Fruit fly (Drosophila melanogaster) whole organism, embryonic: ENCODE results near the gene CG45066.

Source experiments
- Asciz ChIP-seq: fragments of 200-800 bp; sonication (Bioruptor generic); optimal IDR thresholded peaks from 2 replicates; lab custom pipeline; 2017; ENCODE audit warnings: missing biosample characterization, mild to moderate bottlenecking, missing genetic modification characterization, missing genetic modification reagents
- B-H1 ChIP-seq: fragments of 200-800 bp; sonication (Bioruptor generic); IDR thresholded peaks from 3 replicates; pipeline ENCODE4 v1.3.6; 2022; ENCODE audit warnings: missing biosample characterization, missing genetic modification characterization
- Blimp-1 ChIP-seq: fragments of 200-800 bp; sonication (Bioruptor generic); optimal IDR thresholded peaks from 3 replicates; lab custom pipeline; 2018; ENCODE audit warnings: missing biosample characterization, missing genetic modification characterization, mild to moderate bottlenecking, moderate library complexity, missing genetic modification reagents
- CG10979 ChIP-seq: fragments of 200-800 bp; sonication (Bioruptor generic); optimal IDR thresholded peaks from 2 replicates; lab custom pipeline; 2018; ENCODE audit warnings: missing biosample characterization, mild to moderate bottlenecking, missing genetic modification characterization, moderate library complexity
- CG1233 ChIP-seq: fragments of 200-800 bp; sonication (Bioruptor generic); optimal IDR thresholded peaks from 4 replicates; lab custom pipeline; 2018; ENCODE audit warnings: missing biosample characterization, mild to moderate bottlenecking, missing genetic modification characterization
- CG14441 ChIP-seq: fragments of 200-800 bp; sonication (Bioruptor generic); IDR thresholded peaks from 2 replicates; pipeline ENCODE4 v1.3.6; 2022; ENCODE audit warnings: missing biosample characterization, missing genetic modification characterization
- CG15073 ChIP-seq: fragments of 200-800 bp; sonication (Bioruptor generic); optimal IDR thresholded peaks from 2 replicates; lab custom pipeline; 2016; ENCODE audit warnings: missing biosample characterization, missing genetic modification characterization
- CG18011 ChIP-seq: fragments of 200-800 bp; sonication (Bioruptor generic); optimal IDR thresholded peaks from 2 replicates; lab custom pipeline; 2017; ENCODE audit warnings: missing biosample characterization, missing genetic modification characterization, mild to moderate bottlenecking, moderate library complexity, missing genotype
- CG2875 ChIP-seq: fragments of 200-800 bp; sonication (Bioruptor generic); optimal IDR thresholded peaks from 2 replicates; lab custom pipeline; 2017; ENCODE audit warnings: missing biosample characterization, mild to moderate bottlenecking, missing genetic modification characterization, missing genetic modification reagents
- CG33557 ChIP-seq: fragments of 200-800 bp; sonication (Bioruptor generic); optimal IDR thresholded peaks from 2 replicates; lab custom pipeline; 2019; ENCODE audit warnings: missing biosample characterization, mild to moderate bottlenecking, missing genetic modification characterization, moderate library complexity
- CG34224 ChIP-seq: fragments of 200-800 bp; sonication (Bioruptor generic); IDR thresholded peaks from 3 replicates; pipeline ENCODE4 v1.3.6; 2022; ENCODE audit warnings: missing biosample characterization, missing genetic modification characterization; ENCODE audit not compliant: partially characterized antibody
- CG3838 ChIP-seq: fragments of 200-800 bp; sonication (Bioruptor generic); optimal IDR thresholded peaks from 3 replicates; lab custom pipeline; 2016; ENCODE audit warnings: missing biosample characterization, missing genetic modification characterization
- CG42726 ChIP-seq: fragments of 200-800 bp; sonication (Bioruptor generic); IDR thresholded peaks from 2 replicates; pipeline ENCODE4 v1.3.6; 2022; ENCODE audit warnings: missing biosample characterization, missing genetic modification characterization; ENCODE audit not compliant: partially characterized antibody
- CG4360 ChIP-seq: fragments of 200-800 bp; sonication (Bioruptor generic); IDR thresholded peaks from 2 replicates; pipeline ENCODE4 v1.3.6; 2022; ENCODE audit warnings: missing biosample characterization, missing genetic modification characterization
- CG4424 ChIP-seq: fragments of 200-800 bp; sonication (Bioruptor generic); optimal IDR thresholded peaks from 3 replicates; lab custom pipeline; 2016; ENCODE audit warnings: missing biosample characterization, missing genetic modification characterization
- CG4820 ChIP-seq: fragments of 200-800 bp; sonication (Bioruptor generic); optimal IDR thresholded peaks from 3 replicates; lab custom pipeline; 2016; ENCODE audit warnings: missing biosample characterization, missing genetic modification characterization
- CG6765 ChIP-seq: fragments of 200-800 bp; sonication (Bioruptor generic); optimal IDR thresholded peaks from 3 replicates; lab custom pipeline; 2017; ENCODE audit warnings: missing biosample characterization, mild to moderate bottlenecking, missing genetic modification characterization
- CG8478 ChIP-seq: fragments of >200 bp; optimal IDR thresholded peaks from 2 replicates; lab custom pipeline; 2018
- CG8944 ChIP-seq: fragments of 200-800 bp; sonication (Bioruptor generic); optimal IDR thresholded peaks from 3 replicates; lab custom pipeline; 2016; ENCODE audit warnings: missing biosample characterization, missing genetic modification characterization
- CG9609 ChIP-seq: fragments of 200-800 bp; sonication (Bioruptor generic); optimal IDR thresholded peaks from 3 replicates; lab custom pipeline; 2016; ENCODE audit warnings: missing biosample characterization, missing genetic modification characterization
- Deaf1 ChIP-seq: fragments of 200-800 bp; optimal IDR thresholded peaks from 3 replicates; lab custom pipeline; 2019; ENCODE audit warnings: missing biosample characterization, mild to moderate bottlenecking, missing genetic modification characterization, moderate library complexity
- E2f1 ChIP-seq: fragments of 200-800 bp; sonication (Bioruptor generic); IDR thresholded peaks from 2 replicates; pipeline ENCODE4 v1.3.6; 2022; ENCODE audit warnings: missing biosample characterization, missing genetic modification characterization
- ERR ChIP-seq: fragments of 200-800 bp; sonication (Bioruptor generic); optimal IDR thresholded peaks from 2 replicates; lab custom pipeline; 2016; ENCODE audit warnings: missing biosample characterization, missing genetic modification characterization
- Fer1 ChIP-seq: fragments of 200-800 bp; sonication (Bioruptor generic); optimal IDR thresholded peaks from 2 replicates; lab custom pipeline; 2017; ENCODE audit warnings: missing biosample characterization, mild to moderate bottlenecking, missing genetic modification characterization
- Fer3 ChIP-seq: fragments of 200-800 bp; sonication (Bioruptor generic); optimal IDR thresholded peaks from 2 replicates; lab custom pipeline; 2018; ENCODE audit warnings: missing biosample characterization, mild to moderate bottlenecking, missing genetic modification characterization, moderate library complexity
- H15 ChIP-seq: fragments of 200-800 bp; sonication (Bioruptor generic); IDR thresholded peaks from 3 replicates; pipeline ENCODE4 v1.3.6; 2022; ENCODE audit warnings: missing biosample characterization, missing genetic modification characterization
- HmgD ChIP-seq: fragments of 200-800 bp; sonication (Bioruptor generic); optimal IDR thresholded peaks from 3 replicates; lab custom pipeline; 2016; ENCODE audit warnings: missing biosample characterization, missing genetic modification characterization
- Jarid2 ChIP-seq: fragments of 200-800 bp; sonication (Bioruptor generic); optimal IDR thresholded peaks from 3 replicates; lab custom pipeline; 2017; ENCODE audit warnings: mild to moderate bottlenecking, missing biosample characterization, missing genetic modification reagents, missing genetic modification characterization
- Lpt ChIP-seq: fragments of >200 bp; optimal IDR thresholded peaks from 2 replicates; lab custom pipeline; 2018; ENCODE audit warnings: missing biosample characterization, missing genetic modification characterization
- Taf1 ChIP-seq: fragments of 200-800 bp; sonication (Bioruptor generic); IDR thresholded peaks from 2 replicates; pipeline ENCODE4 v1.3.6; 2022; ENCODE audit warnings: missing biosample characterization, missing genetic modification characterization
- Tbp ChIP-seq: fragments of >200 bp; optimal IDR thresholded peaks from 2 replicates; lab custom pipeline; 2018; ENCODE audit warnings: missing biosample characterization, missing genetic modification characterization
- ase ChIP-seq: fragments of 200-800 bp; sonication (Bioruptor generic); IDR thresholded peaks from 3 replicates; pipeline ENCODE4 v1.3.6; 2022; ENCODE audit warnings: missing biosample characterization, missing genetic modification characterization
- crol ChIP-seq: fragments of 200-800 bp; sonication (Bioruptor generic); IDR thresholded peaks from 2 replicates; pipeline ENCODE4 v1.3.6; 2022; ENCODE audit warnings: missing biosample characterization, missing genetic modification characterization
- dmrt99B ChIP-seq: fragments of 200-800 bp; sonication (Bioruptor generic); optimal IDR thresholded peaks from 2 replicates; lab custom pipeline; 2018; ENCODE audit warnings: missing biosample characterization, mild to moderate bottlenecking, missing genetic modification characterization, moderate library complexity
- en ChIP-seq: fragments of 200-800 bp; sonication (Bioruptor generic); optimal IDR thresholded peaks from 2 replicates; lab custom pipeline; 2016; ENCODE audit warnings: missing biosample characterization, missing genetic modification characterization
- fd96Cb ChIP-seq: fragments of 200-800 bp; sonication (Bioruptor generic); optimal IDR thresholded peaks from 2 replicates; lab custom pipeline; 2018; ENCODE audit warnings: missing biosample characterization, mild to moderate bottlenecking, missing genetic modification characterization, moderate library complexity
- fu2 ChIP-seq: fragments of 200-800 bp; sonication (Bioruptor generic); optimal IDR thresholded peaks from 2 replicates; lab custom pipeline; 2016; ENCODE audit warnings: missing biosample characterization, missing genetic modification characterization
- gce ChIP-seq: fragments of 200-800 bp; sonication (Bioruptor generic); IDR thresholded peaks from 3 replicates; pipeline ENCODE4 v1.3.6; 2022; ENCODE audit warnings: missing biosample characterization, missing genetic modification characterization
- hbn ChIP-seq: fragments of 200-800 bp; sonication (Bioruptor generic); IDR thresholded peaks from 2 replicates; pipeline ENCODE4 v1.3.6; 2022; ENCODE audit warnings: missing biosample characterization, missing genetic modification characterization; ENCODE audit not compliant: partially characterized antibody
- inv ChIP-seq: fragments of 200-800 bp; sonication (Bioruptor generic); IDR thresholded peaks from 2 replicates; pipeline ENCODE4 v1.3.6; 2022; ENCODE audit warnings: missing biosample characterization, missing genetic modification characterization; ENCODE audit not compliant: partially characterized antibody
- jigr1 ChIP-seq: fragments of 200-800 bp; sonication (Bioruptor generic); IDR thresholded peaks from 3 replicates; pipeline ENCODE4 v1.3.6; 2022; ENCODE audit warnings: missing biosample characterization, missing genetic modification characterization
- onecut ChIP-seq: fragments of 200-800 bp; sonication (Bioruptor generic); IDR thresholded peaks from 2 replicates; pipeline ENCODE4 v1.3.6; 2022; ENCODE audit warnings: missing biosample characterization, missing genetic modification characterization
- peb ChIP-seq: fragments of 200-800 bp; sonication (Bioruptor generic); IDR thresholded peaks from 2 replicates; pipeline ENCODE4 v1.3.6; 2022; ENCODE audit warnings: missing biosample characterization, missing genetic modification characterization
- pros ChIP-seq: fragments of 200-800 bp; sonication (Bioruptor generic); optimal IDR thresholded peaks from 3 replicates; lab custom pipeline; 2019; ENCODE audit warnings: missing biosample characterization, mild to moderate bottlenecking, missing genetic modification characterization, moderate library complexity
- salm ChIP-seq: fragments of 200-800 bp; sonication (Bioruptor generic); optimal IDR thresholded peaks from 2 replicates; lab custom pipeline; 2018; ENCODE audit warnings: missing biosample characterization, mild to moderate bottlenecking, missing genetic modification characterization
- sd ChIP-seq: fragments of 200-800 bp; sonication (Bioruptor generic); optimal IDR thresholded peaks from 3 replicates; lab custom pipeline; 2018; ENCODE audit warnings: missing biosample characterization, mild to moderate bottlenecking, missing genetic modification characterization, moderate library complexity
- shn ChIP-seq: fragments of 200-800 bp; sonication (Bioruptor generic); optimal IDR thresholded peaks from 3 replicates; lab custom pipeline; 2016; ENCODE audit warnings: missing biosample characterization, missing genetic modification characterization
- sug ChIP-seq: fragments of 200-800 bp; optimal IDR thresholded peaks from 2 replicates; lab custom pipeline; 2019; ENCODE audit warnings: missing biosample characterization, mild to moderate bottlenecking, missing genetic modification characterization, moderate library complexity
- twi ChIP-seq: fragments of 200-800 bp; optimal IDR thresholded peaks from 2 replicates; lab custom pipeline; 2019; ENCODE audit warnings: missing biosample characterization, mild to moderate bottlenecking, missing genetic modification characterization, moderate library complexity
- vfl ChIP-seq: fragments of 200-800 bp; sonication (Bioruptor generic); optimal IDR thresholded peaks from 2 replicates; lab custom pipeline; 2016; ENCODE audit warnings: missing biosample characterization, missing genetic modification characterization

The CG45066 gene

dm6 chr3L:3071675-3072583, 39.1 kb downstream of the CG45066 start (continued):
- TF ChIP-seq Asciz (GFP tag; lab: Kevin White, UChicago) (no peak), Taf1 (GFP tag; lab: Robert Waterston, UW) (no peak), en (no peak), CG8478 (lab: Kevin White, UChicago) (no peak), CG2875 (GFP tag; lab: Kevin White, UChicago) (no peak), Jarid2 (GFP tag; lab: Kevin White, UChicago) (no peak), Fer3 (tag; lab: Kevin White, UChicago) (no peak), inv (GFP tag; lab: Robert Waterston, UW) (no peak), E2f1 (GFP tag; lab: Robert Waterston, UW) (no peak), crol (peak; percentile 90), B-H1 (GFP tag; lab: Robert Waterston, UW) (no peak), salm (tag; lab: Kevin White, UChicago) (no peak), twi (tag; lab: Kevin White, UChicago) (peak; percentile 62), CG18011 (GFP tag; lab: Kevin White, UChicago) (no peak), ase (GFP tag; lab: Robert Waterston, UW) (no peak), shn (GFP tag; lab: Kevin White, UChicago) (no peak), Deaf1 (tag; lab: Kevin White, UChicago) (peak; percentile 30), CG33557 (GFP tag; lab: Kevin White, UChicago) (no peak), dmrt99B (tag; lab: Kevin White, UChicago) (no peak), fu2 (no peak), CG42726 (GFP tag; lab: Robert Waterston, UW) (no peak), vfl (no peak), CG6765 (GFP tag; lab: Kevin White, UChicago) (peak; percentile 44), pros (peak; percentile 61), CG10979 (tag; lab: Kevin White, UChicago) (no peak), CG4424 (GFP tag; lab: Kevin White, UChicago) (no peak), jigr1 (GFP tag; lab: Robert Waterston, UW) (no peak), fd96Cb (tag; lab: Kevin White, UChicago) (no peak), CG9609 (GFP tag; lab: Kevin White, UChicago) (no peak), onecut (GFP tag; lab: Robert Waterston, UW) (no peak), Fer1 (GFP tag; lab: Kevin White, UChicago) (peak; percentile 18), sd (tag; lab: Kevin White, UChicago) (no peak), CG8944 (GFP tag; lab: Kevin White, UChicago) (no peak), H15 (GFP tag; lab: Robert Waterston, UW) (no peak), CG14441 (GFP tag; lab: Robert Waterston, UW) (no peak), CG4820 (GFP tag; lab: Kevin White, UChicago) (no peak), gce (GFP tag; lab: Robert Waterston, UW) (no peak), sug (peak; percentile 41), Blimp-1 (GFP tag; lab: Kevin White, UChicago) (no peak), Tbp (GFP tag; lab: Kevin White, UChicago) (peak; percentile 53), peb (GFP tag; lab: Robert Waterston, UW) (no peak), hbn (GFP tag; lab: Robert Waterston, UW) (no peak), Lpt (GFP tag; lab: Kevin White, UChicago) (no peak), HmgD (GFP tag; lab: Kevin White, UChicago) (no peak), CG4360 (GFP tag; lab: Robert Waterston, UW) (peak; percentile 46; the same call in 1 of the 2 replicates), ERR (GFP tag; lab: Kevin White, UChicago) (no peak), CG3838 (GFP tag; lab: Kevin White, UChicago) (no peak), CG1233 (GFP tag; lab: Kevin White, UChicago) (no peak), CG34224 (no peak), CG15073 (GFP tag; lab: Kevin White, UChicago) (no peak)
